Fruit fly (Drosophila melanogaster) whole organism, prepupa: ENCODE results near the gene CG6321.

ENCODE experiments used
- CG10631 ChIP-seq: fragments of 200-800 bp; sonication (Bioruptor generic); optimal IDR thresholded peaks from 2 replicates; lab custom pipeline; 2016; ENCODE audit warnings: missing biosample characterization, missing genetic modification characterization
- CG3919 ChIP-seq: fragments of 200-800 bp; sonication (Bioruptor generic); optimal IDR thresholded peaks from 3 replicates; lab custom pipeline; 2016; ENCODE audit warnings: missing biosample characterization, missing genetic modification characterization
- CG6808 ChIP-seq: fragments of 200-800 bp; sonication (Bioruptor generic); optimal IDR thresholded peaks from 3 replicates; lab custom pipeline; 2017; ENCODE audit warnings: missing biosample characterization, missing genetic modification characterization, mild to moderate bottlenecking, moderate library complexity, missing genetic modification reagents
- Ets21C ChIP-seq: fragments of 200-800 bp; sonication (Bioruptor generic); optimal IDR thresholded peaks from 3 replicates; lab custom pipeline; 2016; ENCODE audit warnings: missing biosample characterization, missing genetic modification characterization
- OdsH ChIP-seq: fragments of 200-800 bp; sonication (Bioruptor generic); optimal IDR thresholded peaks from 3 replicates; lab custom pipeline; 2016; ENCODE audit warnings: missing biosample characterization, missing genetic modification characterization
- net ChIP-seq: fragments of 200-800 bp; sonication (Bioruptor generic); optimal IDR thresholded peaks from 3 replicates; lab custom pipeline; 2016; ENCODE audit warnings: missing biosample characterization, missing genetic modification characterization
- svp ChIP-seq: fragments of 200-800 bp; sonication (Bioruptor generic); peaks from one replicate; lab custom pipeline; 2016; ENCODE audit warnings: missing biosample characterization, missing genetic modification characterization

- TF ChIP-seq CG6808 (peak; percentile 32), Ets21C (GFP tag; lab: Kevin White, UChicago) (no peak), svp (GFP tag; lab: Kevin White, UChicago) (peak; percentile 28), net (GFP tag; lab: Kevin White, UChicago) (no peak), CG10631 (GFP tag; lab: Kevin White, UChicago) (no peak), CG3919 (GFP tag; lab: Kevin White, UChicago) (no peak), OdsH (GFP tag; lab: Kevin White, UChicago) (no peak)
Observed at dm6 chr3L:11021958-11022357, 39.1 kb downstream of the CG6321 start.
